Fruit fly (Drosophila melanogaster): Measurements from ENCODE around the gene mRpL36.

mRpL36 gene

dm6 chr3L:8124481-8125359 is at the start of gene mRpL36, which contains the start of gene CG7550:
mRpL36 (minus strand) TSS chr3L:8125132.
CG7550 (minus strand) TSS chr3L:8124531.
- no peak for TF ChIP-seq CG9139 (GFP tag; optimal IDR thresholded peaks at IDR 0.05)
- TF ChIP-seq achi (GFP tag; optimal IDR thresholded peaks at IDR 0.05), result no peak
- no peak for TF ChIP-seq Ets96B (tag; optimal IDR thresholded peaks at IDR 0.05)
- no peak for TF ChIP-seq eg (GFP tag; IDR thresholded peaks at IDR 0.05)
- no peak for TF ChIP-seq pdm3 (GFP tag; optimal IDR thresholded peaks at IDR 0.05)
- no peak for TF ChIP-seq Ets21C (GFP tag; optimal IDR thresholded peaks at IDR 0.05)
- TF ChIP-seq Lpt (GFP tag; optimal IDR thresholded peaks at IDR 0.05), result no peak
- TF ChIP-seq CG8632 (GFP tag; optimal IDR thresholded peaks at IDR 0.05), result no peak
- TF ChIP-seq CG34406 (GFP tag; optimal IDR thresholded peaks at IDR 0.05), result no peak
- TF ChIP-seq Hr38 (GFP tag; optimal IDR thresholded peaks at IDR 0.05), result no peak
- TF ChIP-seq esn (GFP tag; optimal IDR thresholded peaks at IDR 0.05), result peak; percentile 49
- no peak for TF ChIP-seq CG8319 (GFP tag; optimal IDR thresholded peaks at IDR 0.05)
- peak; percentile 24 for TF ChIP-seq vri (GFP tag; optimal IDR thresholded peaks at IDR 0.05)
- no peak for TF ChIP-seq svp (GFP tag)
- TF ChIP-seq dsx (GFP tag; optimal IDR thresholded peaks at IDR 0.05; ENCODE audit: poor library complexity, severe bottlenecking), result no peak
- TF ChIP-seq CG10631 (GFP tag; optimal IDR thresholded peaks at IDR 0.05), result no peak
- TF ChIP-seq CG6854 (GFP tag; optimal IDR thresholded peaks at IDR 0.05), result no peak
- no peak for TF ChIP-seq Sox102F (GFP tag; optimal IDR thresholded peaks at IDR 0.05)
- TF ChIP-seq lz (GFP tag; optimal IDR thresholded peaks at IDR 0.05), result no peak
- peak; percentile 37 for TF ChIP-seq fkh (GFP tag; optimal IDR thresholded peaks at IDR 0.05)
- TF ChIP-seq CG31627 (GFP tag; optimal IDR thresholded peaks at IDR 0.05), result no peak
- TF ChIP-seq CG11762 (GFP tag; optimal IDR thresholded peaks at IDR 0.05; ENCODE audit: insufficient read depth), result no peak

dm6 chr3L:8165436-8165835 is 40.5 kb upstream of the mRpL36 start, which contains the start of gene CG13675:
CG13675 (minus strand) TSS chr3L:8165518.
- TF ChIP-seq salr (GFP tag; optimal IDR thresholded peaks at IDR 0.05) (no peak), dsx (GFP tag; optimal IDR thresholded peaks at IDR 0.05; ENCODE audit: poor library complexity, severe bottlenecking) (no peak), Lpt (GFP tag; optimal IDR thresholded peaks at IDR 0.05) (no peak), CG3919 (GFP tag; optimal IDR thresholded peaks at IDR 0.05) (no peak), eg (GFP tag; IDR thresholded peaks at IDR 0.05) (peak; percentile 26; the same call in 1 of the 3 replicates), Sox102F (GFP tag; optimal IDR thresholded peaks at IDR 0.05) (no peak), CG8119 (GFP tag; IDR thresholded peaks at IDR 0.05) (0 out of 3 replicates have a peak, but pooled peaks have one; percentile 24), net (GFP tag; optimal IDR thresholded peaks at IDR 0.05) (no peak)

- no peak for TF ChIP-seq cyc (GFP tag; optimal IDR thresholded peaks at IDR 0.05)
- TF ChIP-seq CG8632 (GFP tag; optimal IDR thresholded peaks at IDR 0.05), result no peak
- no peak for TF ChIP-seq Sox15 (GFP tag; optimal IDR thresholded peaks at IDR 0.05)
- no peak for TF ChIP-seq Gug (GFP tag; IDR thresholded peaks at IDR 0.05)
- no peak for TF ChIP-seq Ets21C (GFP tag; optimal IDR thresholded peaks at IDR 0.05)
- no peak for TF ChIP-seq spab (GFP tag; optimal IDR thresholded peaks at IDR 0.05)
Measured at dm6 chr3L:8159724-8160422, 34.9 kb upstream of the mRpL36 start, which contains the start of gene CG43886. CG43886 (minus strand) TSS chr3L:8159774.

dm6 chr3L:8158715-8159380 is 33.9 kb upstream of the mRpL36 start, which contains the start of gene CG42445:
CG42445 (minus strand) TSS chr3L:8158900.
- TF ChIP-seq Eip78C (GFP tag) (no peak), achi (GFP tag; optimal IDR thresholded peaks at IDR 0.05) (peak; percentile 80), svp (GFP tag) (peak; percentile 48), fkh (GFP tag; optimal IDR thresholded peaks at IDR 0.05) (peak; percentile 42)

Measured in whole organism, prepupa.